Worm (Caenorhabditis elegans): ENCODE data around the gene amt-2.

amt-2 gene

DNA sequence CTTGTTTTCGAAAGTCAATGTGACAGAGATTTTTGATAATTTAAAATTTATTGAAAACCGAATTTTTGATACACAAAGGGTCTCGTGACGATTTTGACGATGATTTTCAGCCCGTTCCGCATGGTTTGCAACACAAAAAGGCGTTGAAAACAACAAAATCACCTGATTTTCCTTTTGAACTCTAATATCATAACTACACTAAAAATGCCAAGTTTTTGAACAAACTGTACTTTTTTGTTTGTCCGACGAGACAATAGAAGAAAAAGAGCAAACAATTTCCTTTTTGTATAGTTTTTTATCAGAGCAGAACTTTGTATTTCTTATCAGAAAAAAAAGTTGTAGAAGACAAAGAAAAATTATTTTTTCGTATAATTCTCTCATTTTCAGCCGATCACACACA lies 10.0 kb upstream of the amt-2 start:
- TF ChIP-seq hlh-17 (GFP tag; optimal IDR thresholded peaks at IDR 0.05; ENCODE audit: borderline replicate concordance) (no peak), nhr-90 (tag; optimal IDR thresholded peaks at IDR 0.05; ENCODE audit: poor library complexity) (no peak), elt-2 (tag; optimal IDR thresholded peaks at IDR 0.05) (peak; percentile 8), hpl-2 (GFP tag; optimal IDR thresholded peaks at IDR 0.05) (no peak), ztf-4 (tag; optimal IDR thresholded peaks at IDR 0.05) (no peak), mdl-1 (tag; optimal IDR thresholded peaks at IDR 0.05) (no peak), F16B12.6 (tag; optimal IDR thresholded peaks at IDR 0.05) (no peak), lin-35 (GFP tag; optimal IDR thresholded peaks at IDR 0.05) (peak in 1 of 2 experiments; percentile 24), efl-1 (optimal IDR thresholded peaks at IDR 0.05) (no peak), efl-1 (GFP tag; optimal IDR thresholded peaks at IDR 0.05 in 1 of 2) (peak in 1 of 2 experiments; percentile 77)

DNA sequence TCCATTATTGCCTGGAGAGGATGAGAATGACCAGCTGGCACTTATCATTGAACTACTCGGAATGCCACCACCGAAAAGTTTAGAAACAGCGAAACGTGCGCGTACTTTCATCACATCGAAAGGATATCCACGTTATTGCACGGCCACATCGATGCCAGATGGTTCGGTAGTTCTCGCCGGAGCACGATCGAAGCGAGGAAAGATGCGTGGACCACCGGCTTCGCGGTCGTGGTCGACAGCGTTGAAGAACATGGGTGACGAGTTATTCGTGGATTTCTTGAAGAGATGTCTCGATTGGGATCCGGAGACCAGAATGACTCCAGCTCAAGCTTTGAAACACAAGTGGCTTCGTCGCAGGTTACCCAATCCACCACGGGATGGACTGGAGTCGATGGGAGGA lies 8.7 kb upstream of the amt-2 start:
- TF ChIP-seq ces-1 (GFP tag; optimal IDR thresholded peaks at IDR 0.05) (no peak), ceh-63 (GFP tag; optimal IDR thresholded peaks at IDR 0.05) (no peak), dsc-1 (tag; optimal IDR thresholded peaks at IDR 0.05) (peak; percentile 20), nhr-77 (tag; optimal IDR thresholded peaks at IDR 0.05) (no peak), lsy-2 (tag; optimal IDR thresholded peaks at IDR 0.05) (no peak), rnt-1 (tag; optimal IDR thresholded peaks at IDR 0.05) (no peak), nhr-47 (tag; optimal IDR thresholded peaks at IDR 0.05) (peak; percentile 22)

DNA sequence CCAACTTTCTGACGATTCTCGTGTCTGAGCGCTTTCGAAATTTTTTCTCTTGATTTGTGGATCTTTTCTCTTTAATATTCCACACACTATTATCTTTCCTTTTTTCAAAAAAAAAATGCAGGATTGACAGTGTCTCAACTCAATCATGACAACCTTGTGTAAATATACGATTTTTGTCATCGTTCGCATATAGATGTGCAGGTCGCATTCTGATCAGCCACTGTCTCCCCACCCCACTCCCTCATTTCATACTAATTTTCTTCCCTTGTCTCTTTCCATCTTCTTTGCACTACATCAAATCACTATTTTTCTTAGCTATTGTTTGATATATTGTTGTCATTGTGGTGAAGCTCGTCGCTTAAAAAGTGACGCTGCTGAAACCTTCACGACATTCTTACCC lies 6.9 kb upstream of the amt-2 start:
- TF ChIP-seq efl-1 (optimal IDR thresholded peaks at IDR 0.05) (no peak), efl-1 (GFP tag; optimal IDR thresholded peaks at IDR 0.05 in 1 of 2) (peak in 1 of 2 experiments; percentile 64), fkh-10 (GFP tag; optimal IDR thresholded peaks at IDR 0.05) (no peak), sup-37 (GFP tag; optimal IDR thresholded peaks at IDR 0.05) (no peak)

DNA sequence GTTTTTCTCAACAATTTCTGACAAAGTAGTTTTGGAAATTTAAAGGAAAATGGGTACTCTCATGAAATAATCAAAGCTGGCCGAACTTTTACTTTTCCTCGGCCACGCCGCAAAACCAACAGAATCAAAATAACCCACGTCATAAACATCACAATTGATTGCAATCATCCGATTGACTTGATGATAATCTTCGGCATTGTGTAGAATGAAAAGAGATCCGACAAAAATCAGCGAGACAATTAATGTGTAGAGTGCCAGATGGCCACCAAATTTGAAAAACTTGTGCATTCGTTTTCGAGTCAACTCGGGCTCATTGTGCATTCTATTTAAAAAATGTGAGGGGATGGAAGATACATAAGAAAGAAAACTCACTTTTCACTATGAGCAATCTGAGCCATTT lies 5.4 kb upstream of the amt-2 start:
- TF ChIP-seq blmp-1 (tag; optimal IDR thresholded peaks at IDR 0.05) (peak; percentile 7), mef-2 (tag; optimal IDR thresholded peaks at IDR 0.05) (no peak), Y116A8C.19 (tag; optimal IDR thresholded peaks at IDR 0.05; ENCODE audit: borderline replicate concordance) (no peak), nhr-77 (tag; optimal IDR thresholded peaks at IDR 0.05) (no peak)

DNA sequence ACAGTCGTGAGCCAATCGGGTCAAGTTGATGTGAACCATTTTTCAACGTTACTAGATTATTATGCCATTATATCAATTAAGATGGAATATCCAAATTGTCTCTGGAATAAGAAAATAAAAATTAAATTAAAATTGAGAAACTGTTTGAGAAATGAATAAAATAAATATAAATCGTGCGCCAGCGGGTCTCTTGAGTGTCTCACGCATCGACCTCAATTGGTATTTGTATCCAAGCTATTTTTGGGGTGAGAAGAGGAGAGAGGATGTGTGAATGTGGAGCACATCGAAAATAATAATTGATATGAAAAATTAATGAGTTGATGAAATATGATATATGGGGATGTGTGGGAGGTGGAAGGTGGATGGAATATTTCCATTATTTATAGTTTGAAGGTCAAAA lies 3.3 kb upstream of the amt-2 start, which contains the start of gene F49E11.2:
Gene F49E11.2, minus strand, starts transcription at position 101 of the 400 bp plus-strand sequence.
- TF ChIP-seq ceh-8 (GFP tag; optimal IDR thresholded peaks at IDR 0.05) (no peak), ets-5 (GFP tag; IDR thresholded peaks at IDR 0.05) (no peak), Y116A8C.19 (tag; optimal IDR thresholded peaks at IDR 0.05; ENCODE audit: borderline replicate concordance) (no peak), ceh-63 (GFP tag; optimal IDR thresholded peaks at IDR 0.05) (no peak), nhr-85 (tag) (no peak), irx-1 (tag; optimal IDR thresholded peaks at IDR 0.05) (no peak), rnt-1 (tag; optimal IDR thresholded peaks at IDR 0.05) (no peak), mdl-1 (tag; optimal IDR thresholded peaks at IDR 0.05) (no peak), fkh-8 (tag; optimal IDR thresholded peaks at IDR 0.05) (no peak), ztf-4 (tag; optimal IDR thresholded peaks at IDR 0.05) (no peak), zip-4 (GFP tag; optimal IDR thresholded peaks at IDR 0.05) (no peak), dsc-1 (tag; optimal IDR thresholded peaks at IDR 0.05) (no peak), lin-35 (GFP tag; optimal IDR thresholded peaks at IDR 0.05) (no peak), mef-2 (tag; optimal IDR thresholded peaks at IDR 0.05) (no peak), lin-13 (GFP tag; optimal IDR thresholded peaks at IDR 0.05) (no peak), dpl-1 (GFP tag; optimal IDR thresholded peaks at IDR 0.05) (no peak), F16B12.6 (tag; optimal IDR thresholded peaks at IDR 0.05) (no peak), ama-1 (optimal IDR thresholded peaks at IDR 0.05) (no peak), egl-13 (tag; optimal IDR thresholded peaks at IDR 0.05) (no peak), elt-3 (tag; optimal IDR thresholded peaks at IDR 0.05) (no peak)

All from whole organism, L1 larva.